Worm (Caenorhabditis elegans) whole organism, L4/young adult: Measurements from ENCODE around the gene C50F4.16.

ENCODE experiments used
- dao-5 ChIP-seq: sonication (generic microtip); optimal IDR thresholded peaks from 2 replicates; lab custom pipeline; 2016; ENCODE audit warnings: missing genotype, missing genetic modification characterization, moderate library complexity, missing compliant biosample characterization
- him-1 ChIP-seq: sonication (generic microtip); optimal IDR thresholded peaks from 2 replicates; lab custom pipeline; 2016; ENCODE audit warnings: missing genotype, missing genetic modification reagents, missing genetic modification characterization, missing compliant biosample characterization

- TF ChIP-seq him-1 (tag; lab: Kevin White, UChicago) (no peak), dao-5 (tag; lab: Kevin White, UChicago) (no peak)
These were observed 25.1 kb downstream of the C50F4.16 start for ce11 chrV:9516280-9516679.
